Fruit fly (Drosophila melanogaster): Measurements from ENCODE around the gene CG15478.

CG15478 gene

DNA sequence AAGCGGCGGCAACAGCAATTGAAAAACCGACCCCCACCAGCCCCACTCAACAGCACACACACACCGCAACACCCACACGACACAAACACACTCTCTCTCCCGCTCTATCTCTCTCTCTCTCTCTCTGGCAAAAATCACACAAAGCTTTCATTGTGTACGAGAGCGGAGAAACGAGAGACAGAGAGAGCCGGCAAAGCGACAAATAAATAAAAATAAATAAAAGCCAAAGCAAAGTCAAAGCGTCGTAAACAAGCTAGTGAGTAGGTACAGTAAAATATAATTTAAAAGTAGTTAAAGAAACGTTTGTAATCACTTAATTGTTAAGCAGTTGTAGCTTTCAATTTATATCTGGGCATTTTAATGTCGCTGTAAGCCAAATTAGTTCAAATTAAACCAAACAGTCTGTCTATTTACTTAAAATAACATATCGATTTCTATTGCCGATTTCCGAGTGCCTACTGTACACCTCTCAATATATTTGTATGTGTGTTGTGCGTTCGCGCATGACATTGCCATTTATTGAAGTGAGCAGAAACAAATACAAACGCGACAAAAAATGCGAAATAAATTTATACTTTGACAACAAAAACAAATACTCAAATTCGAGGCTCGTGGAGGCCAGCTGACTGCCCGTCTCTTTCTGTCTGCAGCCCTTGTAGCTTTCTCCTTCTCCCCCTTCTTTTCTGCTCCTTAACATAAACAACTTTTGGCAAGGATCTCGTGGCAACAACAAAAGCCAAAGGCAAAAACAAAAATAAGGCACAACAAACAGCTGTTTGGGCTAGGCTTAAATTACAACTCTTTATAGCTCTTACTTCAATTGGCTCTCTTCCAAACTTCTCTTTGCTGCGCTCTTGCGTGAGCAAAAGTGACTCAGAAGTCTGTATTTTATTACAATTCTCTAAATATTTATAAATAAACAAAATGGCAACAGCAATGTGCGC is 20.7 kb downstream of the CG15478 start:
- TF ChIP-seq Sp1 (GFP tag; optimal IDR thresholded peaks at IDR 0.05), result peak; percentile 97
- TF ChIP-seq h (GFP tag; optimal IDR thresholded peaks at IDR 0.05), result peak; percentile 98
- no peak for TF ChIP-seq Abd-B (GFP tag; optimal IDR thresholded peaks at IDR 0.05)
- TF ChIP-seq foxo (GFP tag; optimal IDR thresholded peaks at IDR 0.05), result peak; percentile 83 to 97
- peak; percentile 24 for TF ChIP-seq Hr83 (GFP tag; optimal IDR thresholded peaks at IDR 0.05; ENCODE audit: poor library complexity, severe bottlenecking)
- TF ChIP-seq sv (GFP tag; optimal IDR thresholded peaks at IDR 0.05), result peak; percentile 90
- peak; percentile 86 for TF ChIP-seq tai (GFP tag; optimal IDR thresholded peaks at IDR 0.05)
- peak; percentile 56 for TF ChIP-seq jim (GFP tag; optimal IDR thresholded peaks at IDR 0.05)
- TF ChIP-seq CG9705 (GFP tag; optimal IDR thresholded peaks at IDR 0.05), result peak; percentile 96
- no peak for TF ChIP-seq N (GFP tag; optimal IDR thresholded peaks at IDR 0.05)
- TF ChIP-seq GATAd (GFP tag; optimal IDR thresholded peaks at IDR 0.05), result peak; percentile 44
- TF ChIP-seq dmrt93B (GFP tag; optimal IDR thresholded peaks at IDR 0.05), result peak; percentile 94
- peak; percentile 97 for TF ChIP-seq rgr (GFP tag; optimal IDR thresholded peaks at IDR 0.05)
- TF ChIP-seq pan (optimal IDR thresholded peaks at IDR 0.05), result no peak
- peak; percentile 96 for TF ChIP-seq fru (GFP tag; optimal IDR thresholded peaks at IDR 0.05)
- TF ChIP-seq HLH106 (tag; optimal IDR thresholded peaks at IDR 0.05), result peak; percentile 97
- TF ChIP-seq Mio (GFP tag; optimal IDR thresholded peaks at IDR 0.05), result peak; percentile 74
- TF ChIP-seq dsf (GFP tag; optimal IDR thresholded peaks at IDR 0.05; ENCODE audit: borderline replicate concordance), result peak; percentile 72
- no peak for TF ChIP-seq Myc (optimal IDR thresholded peaks at IDR 0.05)
- TF ChIP-seq Vsx2 (GFP tag; optimal IDR thresholded peaks at IDR 0.05; ENCODE audit: partially characterized antibody), result peak; percentile 95
- peak; percentile 85 for TF ChIP-seq CG32264 (GFP tag; optimal IDR thresholded peaks at IDR 0.05)
- TF ChIP-seq OdsH (GFP tag; optimal IDR thresholded peaks at IDR 0.05), result peak; percentile 96
- TF ChIP-seq Rel (GFP tag; optimal IDR thresholded peaks at IDR 0.05), result peak; percentile 79
- TF ChIP-seq Rel (tag; optimal IDR thresholded peaks at IDR 0.05), result peak; percentile 91
- TF ChIP-seq br (GFP tag; optimal IDR thresholded peaks at IDR 0.05), result peak; percentile 95
- no peak for TF ChIP-seq Hr78 (GFP tag; optimal IDR thresholded peaks at IDR 0.05)
- peak; percentile 99 for TF ChIP-seq Dif (GFP tag; optimal IDR thresholded peaks at IDR 0.05; ENCODE audit: partially characterized antibody)
- peak; percentile 89 for TF ChIP-seq Jra (GFP tag; optimal IDR thresholded peaks at IDR 0.05)
- TF ChIP-seq ey (GFP tag; optimal IDR thresholded peaks at IDR 0.05), result peak; percentile 97
- TF ChIP-seq sage (GFP tag; optimal IDR thresholded peaks at IDR 0.05), result peak; percentile 92
- TF ChIP-seq CrebA (GFP tag; optimal IDR thresholded peaks at IDR 0.05; ENCODE audit: borderline replicate concordance), result peak; percentile 92
- TF ChIP-seq psq (GFP tag; optimal IDR thresholded peaks at IDR 0.05), result peak; percentile 93
- no peak for TF ChIP-seq usp (GFP tag; optimal IDR thresholded peaks at IDR 0.05)
- peak; percentile 94 for TF ChIP-seq Hnf4 (GFP tag; optimal IDR thresholded peaks at IDR 0.05)
- TF ChIP-seq lola (GFP tag; optimal IDR thresholded peaks at IDR 0.05), result no peak
- peak; percentile 90 for TF ChIP-seq brk (GFP tag; optimal IDR thresholded peaks at IDR 0.05)
- TF ChIP-seq Dfd (GFP tag; optimal IDR thresholded peaks at IDR 0.05), result peak; percentile 79
- TF ChIP-seq woc (GFP tag; optimal IDR thresholded peaks at IDR 0.05), result peak; percentile 95
- TF ChIP-seq dl (GFP tag; optimal IDR thresholded peaks at IDR 0.05; ENCODE audit: insufficient read depth in 1 of 2, partially characterized antibody in 2 of 2), result peak; percentile 96 to 98

DNA sequence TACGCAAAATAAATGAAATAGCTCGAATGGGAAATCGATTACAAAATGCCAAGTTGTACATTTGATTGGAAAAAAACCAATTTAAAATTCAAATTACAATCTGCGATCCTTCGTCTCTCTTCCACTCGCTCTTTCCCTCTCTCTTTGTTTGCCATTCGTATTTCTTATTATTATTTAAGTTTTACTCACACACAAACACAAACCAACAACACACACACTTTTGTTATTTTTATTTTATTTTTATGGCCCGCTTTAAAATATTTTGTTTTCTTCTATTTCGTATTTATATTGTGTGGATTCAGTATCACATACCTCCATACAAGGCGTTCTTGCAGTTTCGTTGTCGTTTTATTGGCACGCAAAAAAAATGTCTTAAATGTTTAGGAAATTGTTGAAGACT is 21.6 kb downstream of the CG15478 start:
- TF ChIP-seq rgr (GFP tag; optimal IDR thresholded peaks at IDR 0.05) (no peak), CrebA (GFP tag; optimal IDR thresholded peaks at IDR 0.05; ENCODE audit: borderline replicate concordance) (no peak)
